Worm (Caenorhabditis elegans): ENCODE data around the gene tbce-1.
A peak's percentile ranks its signal among the peaks of the same experiment; 100 is the strongest.

The tbce-1 gene

ce11 chrIV:8332526-8332925 lies 38.0 kb downstream of the tbce-1 start, which contains the start of gene lys-10:
TSS of gene lys-10 (plus strand) at chrIV:8332826.
- no peak for TF ChIP-seq F37D6.2 (tag; optimal IDR thresholded peaks at IDR 0.05)
- TF ChIP-seq R02D3.7 (tag; optimal IDR thresholded peaks at IDR 0.05), result no peak
- no peak for TF ChIP-seq unc-39 (tag; optimal IDR thresholded peaks at IDR 0.05)
- TF ChIP-seq zag-1 (tag; optimal IDR thresholded peaks at IDR 0.05), result no peak
- TF ChIP-seq ZK337.2 (GFP tag; IDR thresholded peaks at IDR 0.05), result no peak

DNA sequence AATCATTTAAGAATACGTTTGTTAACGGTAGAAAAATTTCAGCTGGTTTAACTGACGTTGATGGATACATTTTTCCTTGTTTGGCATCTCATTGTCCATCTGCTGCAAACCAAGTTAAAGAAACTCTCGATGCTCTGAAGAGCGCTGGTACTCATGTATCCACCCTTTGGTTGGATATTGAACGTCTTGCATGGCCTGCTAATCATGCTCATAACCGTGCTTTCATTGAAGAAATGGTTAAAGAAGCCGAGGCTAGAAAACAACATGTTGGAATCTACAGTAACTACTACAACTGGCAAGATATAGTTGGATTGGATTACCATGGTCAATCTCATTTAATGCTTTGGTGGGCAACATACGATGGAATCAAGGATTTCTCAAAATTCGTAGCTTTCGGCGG lies 38.5 kb downstream of the tbce-1 start:
- no peak for TF ChIP-seq ceh-44 (GFP tag; IDR thresholded peaks at IDR 0.05)
- TF ChIP-seq unc-62 (GFP tag; optimal IDR thresholded peaks at IDR 0.05 in 1 of 2), result peak in 1 of 2 experiments; percentile 97
- TF ChIP-seq unc-62 (tag; optimal IDR thresholded peaks at IDR 0.05), result no peak

DNA sequence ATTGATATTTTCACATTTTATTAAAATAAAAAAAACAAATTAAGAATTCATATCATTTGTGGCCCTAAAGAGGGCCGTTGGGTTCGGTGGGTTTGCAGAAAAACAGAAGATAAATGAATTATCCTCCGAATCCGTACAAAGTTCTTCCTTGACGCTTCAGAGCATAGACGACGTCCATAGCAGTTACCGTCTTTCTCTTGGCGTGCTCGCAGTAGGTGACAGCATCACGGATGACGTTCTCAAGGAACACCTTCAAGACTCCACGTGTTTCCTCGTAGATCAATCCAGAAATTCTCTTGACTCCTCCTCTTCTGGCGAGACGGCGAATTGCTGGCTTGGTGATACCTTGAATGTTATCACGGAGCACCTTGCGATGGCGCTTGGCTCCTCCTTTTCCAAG lies 39.1 kb downstream of the tbce-1 start:
- no peak for TF ChIP-seq snpc-4 (tag; optimal IDR thresholded peaks at IDR 0.05)
- TF ChIP-seq cey-2 (tag; optimal IDR thresholded peaks at IDR 0.05; ENCODE audit: borderline replicate concordance, insufficient read depth), result no peak
- no peak for TF ChIP-seq gei-8 (GFP tag; optimal IDR thresholded peaks at IDR 0.05)
- TF ChIP-seq F26F4.8 (GFP tag; conservative IDR thresholded peaks at IDR 0.05), result no peak
- no peak for TF ChIP-seq unc-130 (GFP tag; optimal IDR thresholded peaks at IDR 0.05)
- no peak for TF ChIP-seq nhr-76 (tag; optimal IDR thresholded peaks at IDR 0.05)
- TF ChIP-seq daf-8 (GFP tag; IDR thresholded peaks at IDR 0.05), result no peak
- no peak for TF ChIP-seq Y75B8A.6 (GFP tag; IDR thresholded peaks at IDR 0.05)
- TF ChIP-seq skn-1 (tag; optimal IDR thresholded peaks at IDR 0.05), result no peak
- TF ChIP-seq daf-19 (GFP tag; conservative IDR thresholded peaks at IDR 0.05), result no peak
- TF ChIP-seq dmd-8 (GFP tag; IDR thresholded peaks at IDR 0.05), result no peak
- no peak for TF ChIP-seq ceh-82 (tag; optimal IDR thresholded peaks at IDR 0.05)
- no peak for TF ChIP-seq nhr-6 (tag; optimal IDR thresholded peaks at IDR 0.05)
- no peak for TF ChIP-seq nhr-42 (GFP tag; IDR thresholded peaks at IDR 0.05)
- TF ChIP-seq hmg-1.1 (GFP tag; IDR thresholded peaks at IDR 0.05), result no peak
- no peak for TF ChIP-seq unc-39 (tag; optimal IDR thresholded peaks at IDR 0.05)
- no peak for TF ChIP-seq fos-1 (tag; optimal IDR thresholded peaks at IDR 0.05)

ce11 chrIV:8333954-8333987 lies 39.3 kb downstream of the tbce-1 start, which contains the start of gene his-31:
TSS of gene his-31 (minus strand) at chrIV:8333983.
- TF ChIP-seq nhr-237 (tag; optimal IDR thresholded peaks at IDR 0.05) (no peak), daf-12 (tag; optimal IDR thresholded peaks at IDR 0.05) (no peak), set-16 (GFP tag; IDR thresholded peaks at IDR 0.05) (no peak), gei-8 (GFP tag; optimal IDR thresholded peaks at IDR 0.05) (no peak), ZK546.5 (tag; optimal IDR thresholded peaks at IDR 0.05) (no peak), ceh-28 (tag; optimal IDR thresholded peaks at IDR 0.05) (no peak), T26A8.4 (GFP tag; IDR thresholded peaks at IDR 0.05) (no peak)

DNA sequence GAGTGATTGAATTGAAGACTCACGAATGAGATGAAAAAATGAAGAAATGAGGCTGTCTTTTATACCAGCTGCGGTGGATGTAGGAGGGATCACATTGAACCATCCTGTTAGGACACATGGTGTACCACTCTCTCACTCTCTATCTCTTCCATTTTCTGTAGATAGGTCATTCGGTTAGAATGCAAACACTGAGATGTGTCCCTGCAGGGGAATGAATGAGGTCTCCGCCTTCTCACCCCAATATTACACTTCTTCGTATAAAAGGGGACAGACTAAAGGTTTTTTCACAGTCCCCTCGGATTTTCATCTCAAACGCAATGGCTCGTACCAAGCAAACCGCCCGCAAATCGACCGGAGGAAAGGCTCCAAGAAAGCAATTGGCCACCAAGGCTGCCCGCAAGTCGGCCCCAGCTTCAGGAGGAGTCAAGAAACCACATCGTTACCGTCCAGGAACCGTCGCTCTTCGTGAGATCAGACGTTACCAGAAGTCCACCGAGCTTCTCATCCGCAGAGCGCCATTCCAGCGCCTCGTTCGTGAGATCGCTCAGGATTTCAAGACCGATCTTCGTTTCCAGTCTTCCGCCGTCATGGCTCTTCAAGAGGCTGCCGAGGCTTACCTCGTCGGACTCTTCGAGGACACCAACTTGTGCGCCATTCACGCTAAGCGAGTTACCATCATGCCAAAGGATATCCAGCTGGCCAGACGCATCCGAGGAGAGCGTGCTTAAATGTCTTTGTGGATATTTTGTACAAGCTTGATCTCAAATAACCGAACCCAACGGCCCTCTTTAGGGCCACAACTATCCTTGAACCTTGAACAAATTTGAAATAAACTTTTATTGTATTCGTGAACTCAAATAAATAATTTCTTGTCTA lies 39.7 kb downstream of the tbce-1 start, which contains the start of gene his-32:
TSS of gene his-32 (plus strand) at position 318 of the 876 bp plus-strand sequence.
- TF ChIP-seq tra-1 (GFP tag; IDR thresholded peaks at IDR 0.05) (no peak), nhr-28 (tag; optimal IDR thresholded peaks at IDR 0.05) (no peak), nhr-42 (GFP tag; IDR thresholded peaks at IDR 0.05) (no peak), unc-130 (GFP tag; optimal IDR thresholded peaks at IDR 0.05) (no peak), daf-16 (GFP tag; optimal IDR thresholded peaks at IDR 0.05) (no peak), daf-16 (tag; optimal IDR thresholded peaks at IDR 0.05) (no peak), ZK337.2 (GFP tag; IDR thresholded peaks at IDR 0.05) (no peak), madf-5 (GFP tag; IDR thresholded peaks at IDR 0.05) (no peak), set-16 (GFP tag; IDR thresholded peaks at IDR 0.05) (peak; percentile 78; the same call in 1 of the 2 replicates), aha-1 (tag) (peak; percentile 15), vab-7 (GFP tag; IDR thresholded peaks at IDR 0.05) (no peak), hlh-11 (tag; optimal IDR thresholded peaks at IDR 0.05) (no peak), tag-97 (GFP tag; IDR thresholded peaks at IDR 0.05) (no peak), unc-39 (tag; optimal IDR thresholded peaks at IDR 0.05) (no peak), pha-4 (GFP tag; IDR thresholded peaks at IDR 0.05) (no peak), pha-4 (tag; optimal IDR thresholded peaks at IDR 0.05) (no peak), mxl-3 (GFP tag; optimal IDR thresholded peaks at IDR 0.05) (no peak), F44E2.7 (GFP tag; IDR thresholded peaks at IDR 0.05) (no peak), madf-9 (GFP tag; conservative IDR thresholded peaks at IDR 0.05) (no peak), nhr-237 (tag; optimal IDR thresholded peaks at IDR 0.05) (no peak), dmd-6 (GFP tag; IDR thresholded peaks at IDR 0.05) (no peak), rbr-2 (tag; optimal IDR thresholded peaks at IDR 0.05) (peak; percentile 69), dpl-1 (GFP tag; optimal IDR thresholded peaks at IDR 0.05) (peak; percentile 0)

Data from whole organism, L4 larva.